Worm (Caenorhabditis elegans): Measurements from ENCODE around the gene C02F5.13.

ce11 chrIII:8224769-8225168 lies 22.4 kb upstream of the C02F5.13 start, which contains the start of gene mob-4:
- no peak for TF ChIP-seq unc-62 (GFP tag; optimal IDR thresholded peaks at IDR 0.05)
- no peak for TF ChIP-seq nhr-237 (tag; optimal IDR thresholded peaks at IDR 0.05)
- TF ChIP-seq nhr-76 (tag; optimal IDR thresholded peaks at IDR 0.05), result no peak
- no peak for TF ChIP-seq pqm-1 (tag; optimal IDR thresholded peaks at IDR 0.05)
- TF ChIP-seq nhr-77 (tag; optimal IDR thresholded peaks at IDR 0.05), result no peak
- no peak for TF ChIP-seq fos-1 (tag; optimal IDR thresholded peaks at IDR 0.05)
- no peak for TF ChIP-seq jun-1 (tag; optimal IDR thresholded peaks at IDR 0.05)
